Worm (Caenorhabditis elegans): ENCODE results near the gene K10G4.3.

DNA sequence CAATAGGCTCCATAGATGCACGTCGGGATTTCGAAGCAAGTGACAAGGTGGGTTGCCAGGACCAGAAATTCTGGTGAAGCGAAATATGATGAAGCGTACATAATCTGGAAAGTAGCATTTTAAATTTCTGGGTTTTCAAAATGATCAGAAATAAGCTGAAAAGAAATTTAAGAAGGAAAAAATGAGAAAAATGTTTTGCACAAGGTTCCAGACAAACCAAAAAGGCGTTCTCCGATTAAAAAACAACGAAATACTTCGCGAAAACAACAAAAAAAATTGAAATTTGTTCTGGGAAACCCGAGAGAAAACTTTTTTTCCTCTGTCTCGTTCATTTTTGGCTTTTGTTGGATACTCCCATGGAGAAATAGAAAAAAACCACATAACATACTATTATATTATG, 41.5 kb downstream of the K10G4.3 start, which contains the start of gene srh-252:
- no peak for TF ChIP-seq tab-1 (GFP tag; IDR thresholded peaks at IDR 0.05)
- TF ChIP-seq ztf-29 (GFP tag; IDR thresholded peaks at IDR 0.05) = no peak
- no peak for TF ChIP-seq klf-2 (GFP tag; conservative IDR thresholded peaks at IDR 0.05)
- TF ChIP-seq flt-1 (GFP tag; IDR thresholded peaks at IDR 0.05) = no peak

Measured in whole organism, midembryonic.